Fruit fly (Drosophila melanogaster): ENCODE measurements around the gene Ucp4B.

Gene Ucp4B

dm6 chr2L:5999247-5999646, 29.6 kb downstream of the Ucp4B start, which contains the start of gene Kdm5:
Gene Kdm5, minus strand, starts transcription at chr2L:5999501.
- no peak for TF ChIP-seq ttk (optimal IDR thresholded peaks at IDR 0.05)
- TF ChIP-seq psq (optimal IDR thresholded peaks at IDR 0.05): no peak
- no peak for TF ChIP-seq insv (optimal IDR thresholded peaks at IDR 0.05)
- TF ChIP-seq Sin3A (optimal IDR thresholded peaks at IDR 0.05): no peak
- TF ChIP-seq h (optimal IDR thresholded peaks at IDR 0.05): no peak
- TF ChIP-seq Myc (optimal IDR thresholded peaks at IDR 0.05): no peak

dm6 chr2L:6000065-6000464, 30.4 kb downstream of the Ucp4B start, which contains the start of gene Tsp26A:
Gene Tsp26A, plus strand, starts transcription at chr2L:6000228.
- TF ChIP-seq Sin3A (optimal IDR thresholded peaks at IDR 0.05) (no peak), h (optimal IDR thresholded peaks at IDR 0.05) (no peak), Myc (optimal IDR thresholded peaks at IDR 0.05) (no peak), ttk (optimal IDR thresholded peaks at IDR 0.05) (no peak), insv (optimal IDR thresholded peaks at IDR 0.05) (no peak), psq (optimal IDR thresholded peaks at IDR 0.05) (no peak)

dm6 chr2L:6006508-6007232, 37.0 kb downstream of the Ucp4B start, which contains the start of gene Gal:
Gene Gal, minus strand, starts transcription at chr2L:6006827.
- TF ChIP-seq Myc (optimal IDR thresholded peaks at IDR 0.05): no peak
- TF ChIP-seq insv (optimal IDR thresholded peaks at IDR 0.05): no peak
- no peak for TF ChIP-seq Sin3A (optimal IDR thresholded peaks at IDR 0.05)
- TF ChIP-seq psq (optimal IDR thresholded peaks at IDR 0.05): no peak
- TF ChIP-seq h (optimal IDR thresholded peaks at IDR 0.05): no peak
- TF ChIP-seq ttk (optimal IDR thresholded peaks at IDR 0.05): no peak

dm6 chr2L:6012303-6013070, 42.8 kb downstream of the Ucp4B start, which contains the start of gene CG9098:
Gene CG9098, minus strand, starts transcription at chr2L:6012338.
- no peak for TF ChIP-seq insv (optimal IDR thresholded peaks at IDR 0.05)
- no peak for TF ChIP-seq Myc (optimal IDR thresholded peaks at IDR 0.05)
- no peak for TF ChIP-seq Sin3A (optimal IDR thresholded peaks at IDR 0.05)
- no peak for TF ChIP-seq ttk (optimal IDR thresholded peaks at IDR 0.05)
- no peak for TF ChIP-seq psq (optimal IDR thresholded peaks at IDR 0.05)
- no peak for TF ChIP-seq h (optimal IDR thresholded peaks at IDR 0.05)

- TF ChIP-seq psq (optimal IDR thresholded peaks at IDR 0.05) (no peak), ttk (optimal IDR thresholded peaks at IDR 0.05) (no peak), insv (optimal IDR thresholded peaks at IDR 0.05) (no peak), Sin3A (optimal IDR thresholded peaks at IDR 0.05) (no peak), Myc (optimal IDR thresholded peaks at IDR 0.05) (no peak), h (optimal IDR thresholded peaks at IDR 0.05) (no peak)
These were observed 43.4 kb downstream of the Ucp4B start for dm6 chr2L:6013071-6013417.

dm6 chr2L:6019352-6020131, 49.9 kb downstream of the Ucp4B start, which contains the start of gene H2.0:
Gene H2.0, minus strand, starts transcription at chr2L:6019402.
- TF ChIP-seq h (optimal IDR thresholded peaks at IDR 0.05): no peak
- TF ChIP-seq psq (optimal IDR thresholded peaks at IDR 0.05): no peak
- no peak for TF ChIP-seq Myc (optimal IDR thresholded peaks at IDR 0.05)
- TF ChIP-seq insv (optimal IDR thresholded peaks at IDR 0.05): no peak

dm6 chr2L:6020535-6020934, 50.9 kb downstream of the Ucp4B start, which contains the start of gene CG13996:
Gene CG13996, plus strand, starts transcription at chr2L:6020835.
- TF ChIP-seq h (optimal IDR thresholded peaks at IDR 0.05) (no peak), psq (optimal IDR thresholded peaks at IDR 0.05) (no peak), insv (optimal IDR thresholded peaks at IDR 0.05) (no peak), ttk (optimal IDR thresholded peaks at IDR 0.05) (no peak), Sin3A (optimal IDR thresholded peaks at IDR 0.05) (no peak), Myc (optimal IDR thresholded peaks at IDR 0.05) (no peak)
